Fruit fly (Drosophila melanogaster): Measurements from ENCODE around the gene Adk2.

The Adk2 gene

DNA sequence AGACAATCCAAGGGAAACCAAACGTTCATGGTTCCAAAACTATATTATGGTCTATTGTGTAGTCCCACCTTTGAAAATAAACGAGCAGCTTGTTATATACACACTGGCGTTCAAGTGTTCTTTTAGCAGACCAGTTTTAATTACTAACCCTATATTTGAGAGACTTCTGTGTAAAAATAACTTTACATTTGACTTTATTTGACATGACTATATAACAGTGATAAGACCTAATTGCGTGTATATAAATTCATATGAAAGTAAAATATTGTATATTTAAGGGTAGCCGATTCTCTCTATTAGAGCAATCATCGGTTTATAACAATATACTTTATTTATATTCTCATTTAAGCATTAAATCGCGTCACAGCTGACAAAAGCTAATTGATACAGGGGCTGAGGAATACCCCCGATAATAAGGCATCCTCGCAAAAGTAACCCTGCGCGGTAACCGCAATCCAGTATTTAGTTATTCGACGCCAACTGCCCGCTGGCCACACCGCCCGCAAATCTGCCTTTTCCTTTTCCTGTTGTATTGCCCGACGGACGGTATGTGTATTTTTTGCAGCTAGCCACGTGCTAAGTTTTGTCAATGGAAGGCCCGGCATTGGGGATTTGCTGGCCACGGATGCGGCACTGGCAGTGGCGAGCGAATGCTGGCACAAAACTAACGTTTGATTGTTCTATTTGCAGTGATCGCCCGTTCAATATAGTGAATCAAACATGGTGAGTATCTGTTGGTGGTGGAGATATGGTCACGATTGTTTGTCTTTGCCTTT is 19.0 kb upstream of the Adk2 start, which contains the start of gene RpS4 (continued):
- TF ChIP-seq CG16813 (GFP tag; IDR thresholded peaks at IDR 0.05; ENCODE audit: partially characterized antibody) (peak; percentile 51), Ptx1 (GFP tag; IDR thresholded peaks at IDR 0.05) (peak; percentile 73), lilli (GFP tag; optimal IDR thresholded peaks at IDR 0.05) (peak; percentile 74), Nf-YB (GFP tag; optimal IDR thresholded peaks at IDR 0.05) (peak; percentile 68), Six4 (GFP tag; optimal IDR thresholded peaks at IDR 0.05) (peak; percentile 66), az2 (GFP tag; optimal IDR thresholded peaks at IDR 0.05) (peak; percentile 39), CG3163 (GFP tag; optimal IDR thresholded peaks at IDR 0.05) (peak; percentile 62), CG32532 (GFP tag; IDR thresholded peaks at IDR 0.05) (peak; percentile 92), org-1 (GFP tag; optimal IDR thresholded peaks at IDR 0.05) (peak; percentile 90), CG7786 (GFP tag; optimal IDR thresholded peaks at IDR 0.05) (peak; percentile 72), Usf (GFP tag; optimal IDR thresholded peaks at IDR 0.05) (peak; percentile 73), CG11398 (GFP tag; optimal IDR thresholded peaks at IDR 0.05) (peak; percentile 82), CG10431 (GFP tag; optimal IDR thresholded peaks at IDR 0.05) (peak; percentile 98), Doc2 (GFP tag; IDR thresholded peaks at IDR 0.05) (no peak), CG17568 (GFP tag; optimal IDR thresholded peaks at IDR 0.05) (peak; percentile 96), Dip2 (GFP tag; IDR thresholded peaks at IDR 0.05) (peak; percentile 62), CG14014 (GFP tag; IDR thresholded peaks at IDR 0.05) (peak; percentile 89), Abd-B (GFP tag; optimal IDR thresholded peaks at IDR 0.05) (peak; percentile 86), CG2875 (GFP tag; optimal IDR thresholded peaks at IDR 0.05) (peak; percentile 94), ken (GFP tag; IDR thresholded peaks at IDR 0.05) (peak; percentile 88), CG4360 (GFP tag; IDR thresholded peaks at IDR 0.05) (peak; percentile 56), chinmo (GFP tag; IDR thresholded peaks at IDR 0.05; ENCODE audit: partially characterized antibody) (no peak), Adf1 (GFP tag; IDR thresholded peaks at IDR 0.05) (peak; percentile 48; the same call in 1 of the 2 replicates), ssp (GFP tag; IDR thresholded peaks at IDR 0.05) (peak; percentile 91), Hand (GFP tag; optimal IDR thresholded peaks at IDR 0.05) (peak; percentile 95), CG6254 (GFP tag; optimal IDR thresholded peaks at IDR 0.05) (peak; percentile 88), Dek (tag; optimal IDR thresholded peaks at IDR 0.05) (peak; percentile 81), ap (GFP tag; IDR thresholded peaks at IDR 0.05) (peak; percentile 69), Trl (optimal IDR thresholded peaks at IDR 0.05) (no peak), Trl (GFP tag; optimal IDR thresholded peaks at IDR 0.05) (peak; percentile 89), lbe (GFP tag; optimal IDR thresholded peaks at IDR 0.05) (peak; percentile 34), pum (GFP tag; optimal IDR thresholded peaks at IDR 0.05) (peak; percentile 68), kay (GFP tag; optimal IDR thresholded peaks at IDR 0.05) (peak; percentile 39), Sin3A (optimal IDR thresholded peaks at IDR 0.05) (no peak), tx (GFP tag; optimal IDR thresholded peaks at IDR 0.05) (peak; percentile 36), Neu2 (GFP tag; optimal IDR thresholded peaks at IDR 0.05; ENCODE audit: borderline replicate concordance) (peak; percentile 65), pb (GFP tag; optimal IDR thresholded peaks at IDR 0.05) (peak; percentile 92), gem (tag; optimal IDR thresholded peaks at IDR 0.05) (peak; percentile 50), CG14860 (GFP tag; IDR thresholded peaks at IDR 0.05; ENCODE audit: partially characterized antibody) (no peak), ind (GFP tag; optimal IDR thresholded peaks at IDR 0.05) (peak; percentile 70), fd64A (GFP tag; optimal IDR thresholded peaks at IDR 0.05) (peak; percentile 95), Fer2 (tag; optimal IDR thresholded peaks at IDR 0.05) (peak; percentile 81), amos (GFP tag; IDR thresholded peaks at IDR 0.05; ENCODE audit: partially characterized antibody) (peak; percentile 58), CG9215 (GFP tag; IDR thresholded peaks at IDR 0.05) (peak; percentile 78), cg (GFP tag; optimal IDR thresholded peaks at IDR 0.05) (no peak), CG34422 (GFP tag; IDR thresholded peaks at IDR 0.05) (peak; percentile 88), wdn (GFP tag; IDR thresholded peaks at IDR 0.05) (peak; percentile 77), vnd (GFP tag; IDR thresholded peaks at IDR 0.05; ENCODE audit: partially characterized antibody) (no peak), CG8944 (GFP tag; optimal IDR thresholded peaks at IDR 0.05) (peak; percentile 74), Atf6 (GFP tag; IDR thresholded peaks at IDR 0.05) (peak; percentile 81), CTCF (GFP tag; optimal IDR thresholded peaks at IDR 0.05) (peak; percentile 71)
